Fruit fly (Drosophila melanogaster) whole organism, pupa: ENCODE data around the gene CG43102.

Source experiments
- CG10348 ChIP-seq: fragments of 200-800 bp; sonication (Bioruptor generic); IDR thresholded peaks from 2 replicates; pipeline ENCODE4 v1.3.6; 2022; ENCODE audit warnings: missing biosample characterization, missing genetic modification characterization
- Pif1B ChIP-seq: fragments of 200-800 bp; sonication (Bioruptor generic); optimal IDR thresholded peaks from 3 replicates; lab custom pipeline; 2016; ENCODE audit warnings: missing biosample characterization, missing genetic modification characterization

DNA sequence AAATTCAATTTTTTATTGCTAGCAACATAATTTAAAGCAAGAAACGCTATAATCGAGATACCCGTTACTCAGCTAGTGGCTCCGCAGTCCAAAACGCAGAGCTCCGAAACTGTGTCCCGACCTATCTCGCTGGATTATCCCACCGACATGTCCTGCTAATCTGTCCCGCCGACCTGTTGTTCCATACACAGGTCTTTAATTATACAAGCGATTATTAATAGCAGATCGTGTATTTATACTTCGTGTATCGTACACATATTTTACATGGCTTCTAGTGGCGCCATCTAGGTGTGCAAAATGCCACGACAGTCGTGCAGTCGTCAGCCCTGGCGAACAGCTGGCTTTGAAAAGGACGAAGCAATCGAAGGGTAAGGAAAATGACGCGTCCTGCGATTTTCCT is 61.0 kb downstream of the CG43102 start, which contains the start of gene CG14321:
- TF ChIP-seq Pif1B (GFP tag; lab: Kevin White, UChicago) = no peak
- TF ChIP-seq CG10348 = no peak
